Worm (Caenorhabditis elegans): ENCODE results near the gene F35C5.3.
A peak's percentile ranks its signal among the peaks of the same experiment; 100 is the strongest.

F35C5.3 gene

ce11 chrII:12895078-12895670 is 6.6 kb downstream of the F35C5.3 start, which contains the start of the genes clec-62 and clec-63 (continued):
- TF ChIP-seq efl-3 (GFP tag; optimal IDR thresholded peaks at IDR 0.05), result no peak
- no peak for TF ChIP-seq hlh-17 (GFP tag; optimal IDR thresholded peaks at IDR 0.05; ENCODE audit: borderline replicate concordance)
- peak; percentile 81 for TF ChIP-seq elt-2 (tag; optimal IDR thresholded peaks at IDR 0.05)
- no peak for TF ChIP-seq nhr-85 (tag)
- peak; percentile 35 for TF ChIP-seq pqm-1 (tag; optimal IDR thresholded peaks at IDR 0.05)

ce11 chrII:12896666-12897065 is 8.1 kb downstream of the F35C5.3 start:
- TF ChIP-seq ceh-90 (tag; optimal IDR thresholded peaks at IDR 0.05), result no peak
- no peak for TF ChIP-seq fkh-10 (GFP tag; optimal IDR thresholded peaks at IDR 0.05)
- no peak for TF ChIP-seq xbp-1 (tag; optimal IDR thresholded peaks at IDR 0.05)

DNA sequence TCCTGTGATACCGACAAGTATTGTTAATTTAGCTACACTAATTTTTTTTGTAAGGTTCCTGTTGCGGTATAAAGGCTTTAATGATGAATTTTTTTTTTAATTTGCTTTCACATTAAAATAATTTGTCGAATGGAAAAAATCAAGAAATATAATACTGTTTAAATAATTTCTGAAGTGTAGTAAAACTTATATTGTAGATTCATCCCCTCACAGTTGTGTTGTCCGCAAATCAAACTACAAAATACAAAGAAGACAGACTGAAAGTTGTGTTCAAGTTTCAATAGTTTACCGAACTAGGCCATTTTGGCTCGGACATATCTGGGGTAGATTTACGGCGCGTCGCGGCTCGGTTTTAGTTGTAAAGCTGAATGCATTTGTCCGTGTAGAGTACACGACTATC is 8.8 kb downstream of the F35C5.3 start:
- TF ChIP-seq ceh-90 (tag; optimal IDR thresholded peaks at IDR 0.05) (no peak), efl-1 (optimal IDR thresholded peaks at IDR 0.05) (no peak), efl-1 (GFP tag; optimal IDR thresholded peaks at IDR 0.05 in 1 of 2) (peak in 1 of 2 experiments; percentile 69)

- no peak for TF ChIP-seq snu-23 (GFP tag; optimal IDR thresholded peaks at IDR 0.05)
- no peak for TF ChIP-seq hlh-4 (tag; optimal IDR thresholded peaks at IDR 0.05)
- no peak for TF ChIP-seq egl-13 (tag; optimal IDR thresholded peaks at IDR 0.05)
- no peak for TF ChIP-seq dpl-1 (GFP tag; optimal IDR thresholded peaks at IDR 0.05)
- no peak for TF ChIP-seq grh-1 (GFP tag; IDR thresholded peaks at IDR 0.05)
- no peak for TF ChIP-seq mep-1 (tag; optimal IDR thresholded peaks at IDR 0.05)
- no peak for TF ChIP-seq nhr-28 (tag; optimal IDR thresholded peaks at IDR 0.05)
- no peak for TF ChIP-seq nhr-76 (tag; optimal IDR thresholded peaks at IDR 0.05)
Measured at ce11 chrII:12897942-12898341, 9.4 kb downstream of the F35C5.3 start, which contains the start of gene clec-64. clec-64 (plus strand) TSS chrII:12898242.

DNA sequence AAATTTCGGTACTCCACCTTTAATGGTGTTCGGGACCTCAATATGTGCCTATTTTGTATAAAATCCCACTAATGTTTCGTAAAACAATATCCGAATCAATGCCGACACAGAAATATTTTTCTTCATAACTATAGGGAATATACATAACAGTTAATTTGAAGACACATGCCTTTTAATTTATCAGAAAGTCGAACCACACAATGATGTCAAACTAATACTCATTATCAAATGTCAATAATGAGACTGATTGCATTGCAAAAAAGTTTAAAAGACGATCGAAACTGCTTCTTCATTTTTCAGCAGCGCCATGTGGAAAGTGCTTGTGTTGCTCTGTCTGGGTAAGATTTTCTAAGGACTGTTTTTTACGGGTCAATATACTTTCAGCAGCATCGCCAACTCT is 12.5 kb downstream of the F35C5.3 start, which contains the start of gene clec-65:
Gene clec-65, plus strand, starts transcription at position 301 of the 400 bp plus-strand sequence.
- TF ChIP-seq lin-15B (tag; optimal IDR thresholded peaks at IDR 0.05) (no peak), aha-1 (tag; optimal IDR thresholded peaks at IDR 0.05) (no peak), elt-3 (tag; optimal IDR thresholded peaks at IDR 0.05) (no peak), sptf-1 (tag; optimal IDR thresholded peaks at IDR 0.05) (no peak), nhr-237 (tag; optimal IDR thresholded peaks at IDR 0.05) (no peak), zag-1 (tag; optimal IDR thresholded peaks at IDR 0.05) (no peak), nhr-90 (tag; optimal IDR thresholded peaks at IDR 0.05; ENCODE audit: poor library complexity) (no peak), alr-1 (tag; optimal IDR thresholded peaks at IDR 0.05; ENCODE audit: borderline replicate concordance) (no peak)

ce11 chrII:12904174-12904573 is 15.6 kb downstream of the F35C5.3 start, which contains the start of gene clec-66:
clec-66 (plus strand) TSS chrII:12904398.
- no peak for TF ChIP-seq tbx-2 (tag; optimal IDR thresholded peaks at IDR 0.05)
- TF ChIP-seq unc-62 (GFP tag; optimal IDR thresholded peaks at IDR 0.05), result no peak
- no peak for TF ChIP-seq ets-5 (GFP tag; IDR thresholded peaks at IDR 0.05)
- TF ChIP-seq fos-1 (tag; optimal IDR thresholded peaks at IDR 0.05), result no peak
- no peak for TF ChIP-seq nhr-76 (tag; optimal IDR thresholded peaks at IDR 0.05)
- no peak for TF ChIP-seq blmp-1 (tag; optimal IDR thresholded peaks at IDR 0.05)
- no peak for TF ChIP-seq lin-39 (tag; optimal IDR thresholded peaks at IDR 0.05)
- TF ChIP-seq Y116A8C.19 (tag; optimal IDR thresholded peaks at IDR 0.05; ENCODE audit: borderline replicate concordance), result no peak
- TF ChIP-seq nhr-90 (tag; optimal IDR thresholded peaks at IDR 0.05; ENCODE audit: poor library complexity), result no peak
- no peak for TF ChIP-seq unc-130 (tag; optimal IDR thresholded peaks at IDR 0.05)
- no peak for TF ChIP-seq nhr-47 (tag; optimal IDR thresholded peaks at IDR 0.05)
- no peak for TF ChIP-seq fkh-4 (tag; optimal IDR thresholded peaks at IDR 0.05; ENCODE audit: borderline replicate concordance)
- no peak for TF ChIP-seq sptf-1 (tag; optimal IDR thresholded peaks at IDR 0.05)
- TF ChIP-seq ces-1 (GFP tag; optimal IDR thresholded peaks at IDR 0.05), result no peak
- no peak for TF ChIP-seq ceh-63 (GFP tag; optimal IDR thresholded peaks at IDR 0.05)
- no peak for TF ChIP-seq hpl-2 (GFP tag; optimal IDR thresholded peaks at IDR 0.05)
- TF ChIP-seq lir-3 (tag; optimal IDR thresholded peaks at IDR 0.05; ENCODE audit: poor library complexity), result no peak
- no peak for TF ChIP-seq ceh-82 (tag; optimal IDR thresholded peaks at IDR 0.05)
